Worm (Caenorhabditis elegans) whole organism, young adult: Measurements from ENCODE around the gene nhr-115.
A peak's percentile ranks its signal among the peaks of the same experiment; 100 is the strongest.

Experiments used
- F39B2.1 ChIP-seq: fragments of 200-800 bp; sonication (Bioruptor generic); IDR thresholded peaks from 2 replicates; pipeline ENCODE4 v1.3.6; 2022; ENCODE audit warnings: missing genetic modification reagents, missing genetic modification characterization, missing compliant biosample characterization
- T07F8.4 ChIP-seq: sonication (generic microtip); optimal IDR thresholded peaks from 2 replicates; lab custom pipeline; 2016; ENCODE audit warnings: mild to moderate bottlenecking, missing genetic modification characterization, moderate library complexity, missing compliant biosample characterization
- dpl-1 ChIP-seq: fragments of 150-350 bp; optimal IDR thresholded peaks from 2 replicates; lab custom pipeline; 2014; ENCODE audit warnings: missing biosample characterization, missing genetic modification reagents, missing genetic modification characterization
- egrh-3 ChIP-seq: fragments of 200-800 bp; sonication (Bioruptor generic); IDR thresholded peaks from 2 replicates; pipeline ENCODE4 v1.3.6; 2022; ENCODE audit warnings: missing genetic modification reagents, missing genetic modification characterization, missing compliant biosample characterization
- lsy-27 ChIP-seq: sonication (generic microtip); optimal IDR thresholded peaks from 2 replicates; lab custom pipeline; 2017; ENCODE audit warnings: missing genetic modification characterization, mild to moderate bottlenecking, missing compliant biosample characterization, antibody characterized with exemption, missing genotype, borderline replicate concordance; ENCODE audit not compliant: insufficient read depth
- madf-8 ChIP-seq: fragments of 200-800 bp; sonication (Bioruptor generic); conservative IDR thresholded peaks from 2 replicates; pipeline ENCODE4 v1.3.6; 2022; ENCODE audit warnings: missing genetic modification reagents, missing genetic modification characterization, missing compliant biosample characterization
- pha-4 ChIP-seq: fragments of 150-350 bp; sonication (generic microtip); optimal IDR thresholded peaks from 2 replicates; lab custom pipeline; 2014; ENCODE audit warnings: missing biosample characterization, missing genetic modification reagents, missing genetic modification characterization
- rcor-1 ChIP-seq: fragments of 200-800 bp; sonication (Bioruptor generic); IDR thresholded peaks from 2 replicates; pipeline ENCODE4 v1.3.6; 2022; ENCODE audit warnings: missing genetic modification reagents, missing genetic modification characterization, missing compliant biosample characterization
- snpc-1.1 ChIP-seq: sonication (generic microtip); optimal IDR thresholded peaks from 2 replicates; lab custom pipeline; 2017; ENCODE audit warnings: missing genetic modification characterization, mild to moderate bottlenecking, missing compliant biosample characterization, antibody characterized with exemption, moderate library complexity, missing genotype, missing genetic modification reagents; ENCODE audit not compliant: insufficient read depth
- snpc-4 ChIP-seq, 5 experiments: fragments of 150-350 bp in 1 of 5; sonication (generic microtip) in 4 of 5; optimal IDR thresholded peaks; 2 replicates each; lab custom pipeline; 2014 to 2018; ENCODE audit warnings: missing genetic modification characterization in 5 of 5, missing biosample characterization in 3 of 5, antibody characterized with exemption in 2 of 5, mild to moderate bottlenecking in 2 of 5, missing compliant biosample characterization in 2 of 5, missing genotype in 2 of 5, moderate library complexity in 2 of 5, missing genetic modification reagents in 1 of 5
- zfh-2 ChIP-seq: fragments of 200-800 bp; sonication (Bioruptor generic); conservative IDR thresholded peaks from 2 replicates; pipeline ENCODE4 v1.3.6; 2022; ENCODE audit warnings: missing genetic modification reagents, missing genetic modification characterization, missing compliant biosample characterization

The nhr-115 gene

DNA sequence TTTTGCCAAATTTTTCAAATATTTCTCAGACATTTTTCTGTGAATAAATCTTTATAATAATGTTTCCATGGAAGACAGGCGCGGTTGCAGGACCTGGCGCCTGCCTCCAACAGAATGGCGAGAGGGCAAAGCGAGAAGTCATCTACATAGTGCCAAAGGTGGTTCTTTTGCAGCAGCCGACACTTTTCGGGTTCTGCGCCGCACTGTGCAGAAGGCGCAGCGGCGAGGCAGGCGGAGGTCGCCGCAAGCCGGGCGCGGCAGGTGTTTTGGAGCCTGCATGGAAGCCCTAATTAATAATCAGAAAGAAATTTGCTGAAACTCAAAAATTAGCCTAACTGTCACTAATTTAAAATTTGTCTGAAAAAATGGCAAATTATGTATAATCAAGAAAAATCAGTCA lies 51.2 kb downstream of the nhr-115 start:
- no peak for TF ChIP-seq madf-8 (GFP tag; lab: Robert Waterston, UW)
- no peak for TF ChIP-seq dpl-1
- peak; percentile 92 for TF ChIP-seq zfh-2 (GFP tag; lab: Robert Waterston, UW)
- no peak for TF ChIP-seq snpc-1.1 (tag; lab: Kevin White, UChicago)
- TF ChIP-seq lsy-27 (tag; lab: Kevin White, UChicago): no peak
- TF ChIP-seq F39B2.1 (GFP tag; lab: Robert Waterston, UW): no peak
- no peak for TF ChIP-seq snpc-4 (GFP tag; optimal IDR thresholded peaks at IDR 0.05; lab: Kevin White, UChicago)
- peak in 2 of 4 experiments; percentile 11 to 69 for TF ChIP-seq snpc-4 (tag; optimal IDR thresholded peaks at IDR 0.05; lab: Kevin White, UChicago)
- no peak for TF ChIP-seq T07F8.4 (tag; lab: Kevin White, UChicago)
- TF ChIP-seq egrh-3: peak; percentile 82; the same call in 1 of the 2 replicates
- no peak for TF ChIP-seq pha-4 (tag; lab: Kevin White, UChicago)
- no peak for TF ChIP-seq rcor-1 (GFP tag; lab: Robert Waterston, UW)
